Worm (Caenorhabditis elegans): Measurements from ENCODE around the gene sftb-1.

DNA sequence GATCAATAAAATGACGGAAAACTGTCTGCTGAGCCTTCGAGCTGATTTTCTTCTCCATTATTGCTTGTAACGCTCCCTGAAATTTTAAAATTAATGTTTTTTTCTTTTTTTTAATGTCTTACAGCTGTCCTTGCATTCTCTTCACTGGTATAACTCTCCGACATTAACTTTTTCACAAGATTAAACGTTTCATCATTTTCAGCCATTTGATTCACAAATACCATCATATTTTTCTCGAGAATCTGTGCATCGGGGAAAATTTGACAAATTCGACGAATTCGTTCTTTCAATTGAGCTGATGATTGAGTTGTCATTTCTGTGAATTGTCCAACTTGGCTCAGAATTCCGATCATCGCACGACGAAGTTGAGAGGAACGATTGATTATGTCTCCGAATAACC lies 40.2 kb upstream of the sftb-1 start:
- TF ChIP-seq elt-2 (tag; optimal IDR thresholded peaks at IDR 0.05): no peak
- TF ChIP-seq nhr-43 (tag; optimal IDR thresholded peaks at IDR 0.05; ENCODE audit: poor library complexity, severe bottlenecking): no peak
- no peak for TF ChIP-seq ama-1 (optimal IDR thresholded peaks at IDR 0.05)
- no peak for TF ChIP-seq ceh-9 (tag; optimal IDR thresholded peaks at IDR 0.05)
- TF ChIP-seq sea-2 (GFP tag; optimal IDR thresholded peaks at IDR 0.05): no peak
- no peak for TF ChIP-seq daf-12 (tag; optimal IDR thresholded peaks at IDR 0.05)
- TF ChIP-seq ztf-11 (tag; optimal IDR thresholded peaks at IDR 0.05): no peak
- TF ChIP-seq nhr-28 (tag; optimal IDR thresholded peaks at IDR 0.05): no peak
- no peak for TF ChIP-seq zag-1 (tag; optimal IDR thresholded peaks at IDR 0.05)
- TF ChIP-seq nhr-77 (tag; optimal IDR thresholded peaks at IDR 0.05): no peak
- TF ChIP-seq ceh-82 (tag; optimal IDR thresholded peaks at IDR 0.05): no peak
- TF ChIP-seq fkh-10 (GFP tag; optimal IDR thresholded peaks at IDR 0.05): no peak
- no peak for TF ChIP-seq R02D3.7 (tag; optimal IDR thresholded peaks at IDR 0.05)
